Fruit fly (Drosophila melanogaster) whole organism, embryonic: Measurements from ENCODE around the gene Tcs4.

Source experiments
- Bgb ChIP-seq: fragments of 200-800 bp; sonication (Bioruptor generic); IDR thresholded peaks from 2 replicates; pipeline ENCODE4 v1.3.6; 2022; ENCODE audit warnings: missing biosample characterization, missing genetic modification characterization; ENCODE audit not compliant: partially characterized antibody
- BtbVII ChIP-seq: fragments of 200-800 bp; sonication (Bioruptor generic); optimal IDR thresholded peaks from 3 replicates; lab custom pipeline; 2017; ENCODE audit warnings: missing biosample characterization, mild to moderate bottlenecking, missing genetic modification characterization
- CG11560 ChIP-seq: fragments of 200-800 bp; sonication (Bioruptor generic); IDR thresholded peaks from 3 replicates; pipeline ENCODE4 v1.3.6; 2022; ENCODE audit warnings: missing biosample characterization, missing genetic modification characterization
- CG12744 ChIP-seq: fragments of 200-800 bp; sonication (Bioruptor generic); optimal IDR thresholded peaks from 2 replicates; lab custom pipeline; 2016; ENCODE audit warnings: missing biosample characterization, missing genetic modification characterization
- CG13287 ChIP-seq: fragments of 200-800 bp; sonication (Bioruptor generic); IDR thresholded peaks from 2 replicates; pipeline ENCODE4 v1.3.6; 2022; ENCODE audit warnings: missing biosample characterization, missing genetic modification characterization; ENCODE audit not compliant: partially characterized antibody
- CG13775 ChIP-seq: fragments of 200-800 bp; sonication (Bioruptor generic); optimal IDR thresholded peaks from 3 replicates; lab custom pipeline; 2017; ENCODE audit warnings: missing biosample characterization, mild to moderate bottlenecking, missing genetic modification characterization
- CG14860 ChIP-seq: fragments of 200-800 bp; sonication (Bioruptor generic); IDR thresholded peaks from 3 replicates; pipeline ENCODE4 v1.3.6; 2022; ENCODE audit warnings: missing biosample characterization, missing genetic modification characterization; ENCODE audit not compliant: partially characterized antibody
- CG14965 ChIP-seq: fragments of 200-800 bp; sonication (Bioruptor generic); optimal IDR thresholded peaks from 2 replicates; lab custom pipeline; 2016; ENCODE audit warnings: missing biosample characterization, missing genetic modification characterization, borderline replicate concordance
- CG15011 ChIP-seq: fragments of 200-800 bp; sonication (Bioruptor generic); optimal IDR thresholded peaks from 3 replicates; lab custom pipeline; 2018; ENCODE audit warnings: missing biosample characterization, mild to moderate bottlenecking, missing genetic modification characterization
- CG17829 ChIP-seq: fragments of 200-800 bp; optimal IDR thresholded peaks from 2 replicates; lab custom pipeline; 2019; ENCODE audit warnings: missing biosample characterization, mild to moderate bottlenecking, missing genetic modification characterization, moderate library complexity
- CG2129 ChIP-seq: fragments of 200-800 bp; sonication (Bioruptor generic); IDR thresholded peaks from 2 replicates; pipeline ENCODE4 v1.3.6; 2022; ENCODE audit warnings: missing biosample characterization, missing genetic modification characterization; ENCODE audit not compliant: partially characterized antibody
- CG3163 ChIP-seq: fragments of 200-800 bp; sonication (Bioruptor generic); optimal IDR thresholded peaks from 3 replicates; lab custom pipeline; 2016; ENCODE audit warnings: missing biosample characterization, missing genetic modification characterization
- CG7271 ChIP-seq: fragments of 200-800 bp; sonication (Bioruptor generic); optimal IDR thresholded peaks from 2 replicates; lab custom pipeline; 2018; ENCODE audit warnings: missing biosample characterization, mild to moderate bottlenecking, missing genetic modification characterization, moderate library complexity
- CG8281 ChIP-seq: fragments of 200-800 bp; sonication (Bioruptor generic); optimal IDR thresholded peaks from 2 replicates; lab custom pipeline; 2018; ENCODE audit warnings: missing biosample characterization, mild to moderate bottlenecking, missing genetic modification characterization, moderate library complexity
- CG8478 ChIP-seq: fragments of >200 bp; optimal IDR thresholded peaks from 2 replicates; lab custom pipeline; 2018
- CG9609 ChIP-seq: fragments of 200-800 bp; sonication (Bioruptor generic); optimal IDR thresholded peaks from 3 replicates; lab custom pipeline; 2016; ENCODE audit warnings: missing biosample characterization, missing genetic modification characterization
- CG9932 ChIP-seq: fragments of 200-800 bp; sonication (Bioruptor generic); IDR thresholded peaks from 2 replicates; pipeline ENCODE4 v1.3.6; 2022; ENCODE audit warnings: missing biosample characterization, missing genetic modification characterization
- CHES-1-like ChIP-seq: fragments of 200-800 bp; sonication (Bioruptor generic); optimal IDR thresholded peaks from 2 replicates; lab custom pipeline; 2016; ENCODE audit warnings: missing biosample characterization, missing genetic modification characterization
- CTCF ChIP-seq: fragments of 200-800 bp; sonication (Bioruptor generic); optimal IDR thresholded peaks from 2 replicates; lab custom pipeline; 2017; ENCODE audit warnings: missing biosample characterization, mild to moderate bottlenecking, missing genetic modification characterization, moderate library complexity
- Doc3 ChIP-seq: fragments of 200-800 bp; sonication (Bioruptor generic); IDR thresholded peaks from 3 replicates; pipeline ENCODE4 v1.3.6; 2022; ENCODE audit warnings: missing biosample characterization, missing genetic modification characterization; ENCODE audit not compliant: partially characterized antibody
- Dref ChIP-seq: fragments of 200-800 bp; sonication (Bioruptor generic); IDR thresholded peaks from 2 replicates; pipeline ENCODE4 v1.3.6; 2022; ENCODE audit warnings: missing biosample characterization, missing genetic modification characterization
- E2f2 ChIP-seq: fragments of 200-800 bp; sonication (Bioruptor generic); IDR thresholded peaks from 2 replicates; pipeline ENCODE4 v1.3.6; 2022; ENCODE audit warnings: missing biosample characterization, missing genetic modification characterization
- Ets65A ChIP-seq: fragments of 200-800 bp; sonication (Bioruptor generic); peaks from one replicate; lab custom pipeline; 2016; ENCODE audit warnings: missing biosample characterization, missing genetic modification characterization
- HLH4C ChIP-seq: fragments of 200-800 bp; sonication (Bioruptor generic); IDR thresholded peaks from 3 replicates; pipeline ENCODE4 v1.3.6; 2022; ENCODE audit warnings: missing biosample characterization, missing genetic modification characterization; ENCODE audit not compliant: partially characterized antibody
- Hr3 ChIP-seq: fragments of 200-800 bp; sonication (Bioruptor generic); optimal IDR thresholded peaks from 3 replicates; lab custom pipeline; 2016; ENCODE audit warnings: missing biosample characterization, missing genetic modification characterization
- Hr78 ChIP-seq, 2 experiments: fragments of 200-800 bp in 1 of 2; fragments of >200 bp in 1 of 2; sonication (Bioruptor generic) in 1 of 2; optimal IDR thresholded peaks; 2 replicates each; lab custom pipeline; 2017 to 2019; ENCODE audit warnings: missing biosample characterization in 2 of 2, missing genetic modification characterization in 2 of 2, mild to moderate bottlenecking in 1 of 2, moderate library complexity in 1 of 2
- Meics ChIP-seq: fragments of 200-800 bp; sonication (Bioruptor generic); optimal IDR thresholded peaks from 2 replicates; lab custom pipeline; 2017; ENCODE audit warnings: missing biosample characterization, mild to moderate bottlenecking, missing genetic modification characterization
- Neu2 ChIP-seq: fragments of 200-800 bp; sonication (Bioruptor generic); optimal IDR thresholded peaks from 3 replicates; lab custom pipeline; 2016; ENCODE audit warnings: missing biosample characterization, missing genetic modification characterization, borderline replicate concordance
- PHDP ChIP-seq: fragments of 200-800 bp; sonication (Bioruptor generic); optimal IDR thresholded peaks from 3 replicates; lab custom pipeline; 2018; ENCODE audit warnings: missing biosample characterization, mild to moderate bottlenecking, missing genetic modification characterization, moderate library complexity
- Rfx ChIP-seq: fragments of 200-800 bp; sonication (Bioruptor generic); IDR thresholded peaks from 2 replicates; pipeline ENCODE4 v1.3.6; 2022; ENCODE audit warnings: missing biosample characterization, missing genetic modification characterization
- Rx ChIP-seq: fragments of 200-800 bp; sonication (Bioruptor generic); IDR thresholded peaks from 2 replicates; pipeline ENCODE4 v1.3.6; 2022; ENCODE audit warnings: missing biosample characterization, missing genetic modification characterization
- aop ChIP-seq: fragments of 200-800 bp; sonication (Bioruptor generic); IDR thresholded peaks from 2 replicates; pipeline ENCODE4 v1.3.6; 2022; ENCODE audit warnings: missing biosample characterization, missing genetic modification characterization
- ara ChIP-seq: fragments of 200-800 bp; sonication (Bioruptor generic); IDR thresholded peaks from 2 replicates; pipeline ENCODE4 v1.3.6; 2022; ENCODE audit warnings: missing biosample characterization, missing genetic modification characterization
- cad ChIP-seq: fragments of >200 bp; optimal IDR thresholded peaks from 2 replicates; lab custom pipeline; 2017; ENCODE audit warnings: missing biosample characterization, missing genetic modification characterization
- disco-r ChIP-seq: fragments of 200-800 bp; sonication (Bioruptor generic); optimal IDR thresholded peaks from 2 replicates; lab custom pipeline; 2016; ENCODE audit warnings: missing biosample characterization, missing genetic modification characterization
- ems ChIP-seq: fragments of 200-800 bp; sonication (Bioruptor generic); optimal IDR thresholded peaks from 3 replicates; lab custom pipeline; 2016; ENCODE audit warnings: missing biosample characterization, missing genetic modification characterization
- eyg ChIP-seq: fragments of 200-800 bp; sonication (Bioruptor generic); optimal IDR thresholded peaks from 3 replicates; lab custom pipeline; 2016; ENCODE audit warnings: missing biosample characterization, missing genetic modification characterization
- fd64A ChIP-seq: fragments of 200-800 bp; sonication (Bioruptor generic); optimal IDR thresholded peaks from 3 replicates; lab custom pipeline; 2018; ENCODE audit warnings: missing biosample characterization, mild to moderate bottlenecking, missing genetic modification characterization
- gce ChIP-seq: fragments of 200-800 bp; sonication (Bioruptor generic); IDR thresholded peaks from 3 replicates; pipeline ENCODE4 v1.3.6; 2022; ENCODE audit warnings: missing biosample characterization, missing genetic modification characterization
- inv ChIP-seq: fragments of 200-800 bp; sonication (Bioruptor generic); IDR thresholded peaks from 2 replicates; pipeline ENCODE4 v1.3.6; 2022; ENCODE audit warnings: missing biosample characterization, missing genetic modification characterization; ENCODE audit not compliant: partially characterized antibody
- org-1 ChIP-seq: fragments of 200-800 bp; sonication (Bioruptor generic); optimal IDR thresholded peaks from 2 replicates; lab custom pipeline; 2017; ENCODE audit warnings: missing biosample characterization, missing genetic modification characterization
- peb ChIP-seq: fragments of 200-800 bp; sonication (Bioruptor generic); IDR thresholded peaks from 2 replicates; pipeline ENCODE4 v1.3.6; 2022; ENCODE audit warnings: missing biosample characterization, missing genetic modification characterization
- pros ChIP-seq: fragments of 200-800 bp; sonication (Bioruptor generic); optimal IDR thresholded peaks from 3 replicates; lab custom pipeline; 2019; ENCODE audit warnings: missing biosample characterization, mild to moderate bottlenecking, missing genetic modification characterization, moderate library complexity
- scrt ChIP-seq: fragments of 200-800 bp; sonication (Bioruptor generic); optimal IDR thresholded peaks from 2 replicates; lab custom pipeline; 2018; ENCODE audit warnings: missing biosample characterization, mild to moderate bottlenecking, missing genetic modification characterization, moderate library complexity
- sd ChIP-seq: fragments of 200-800 bp; sonication (Bioruptor generic); optimal IDR thresholded peaks from 3 replicates; lab custom pipeline; 2018; ENCODE audit warnings: missing biosample characterization, mild to moderate bottlenecking, missing genetic modification characterization, moderate library complexity
- shn ChIP-seq: fragments of 200-800 bp; sonication (Bioruptor generic); optimal IDR thresholded peaks from 3 replicates; lab custom pipeline; 2016; ENCODE audit warnings: missing biosample characterization, missing genetic modification characterization
- sim ChIP-seq: fragments of 200-800 bp; sonication (Bioruptor generic); IDR thresholded peaks from 2 replicates; pipeline ENCODE4 v1.3.6; 2022; ENCODE audit warnings: missing biosample characterization, missing genetic modification characterization
- sima ChIP-seq: fragments of 200-800 bp; sonication (Bioruptor generic); optimal IDR thresholded peaks from 2 replicates; lab custom pipeline; 2016; ENCODE audit warnings: missing biosample characterization, missing genetic modification characterization

The Tcs4 gene

dm6 chrX:19663859-19664728, 37.5 kb downstream of the Tcs4 start, which contains the start of the genes CG14223 and Ssu72 (continued):
- TF ChIP-seq CG14860 (GFP tag; lab: Robert Waterston, UW), result peak; percentile 49; the same call in 2 of the 3 replicates
- TF ChIP-seq CG2129 (GFP tag; lab: Robert Waterston, UW), result peak; percentile 71
- peak; percentile 81 for TF ChIP-seq Bgb (GFP tag; lab: Robert Waterston, UW)
- no peak for TF ChIP-seq Neu2 (GFP tag; lab: Kevin White, UChicago)
- peak; percentile 84 for TF ChIP-seq CG13287 (GFP tag; lab: Robert Waterston, UW)
- no peak for TF ChIP-seq fd64A (GFP tag; lab: Kevin White, UChicago)
- TF ChIP-seq scrt (GFP tag; lab: Kevin White, UChicago), result no peak
- peak; percentile 80 for TF ChIP-seq Doc3 (GFP tag; lab: Robert Waterston, UW)
- peak; percentile 16; the same call in 1 of the 2 replicates for TF ChIP-seq Rfx
- TF ChIP-seq org-1 (GFP tag; lab: Kevin White, UChicago), result no peak
- TF ChIP-seq HLH4C (GFP tag; lab: Robert Waterston, UW), result peak; percentile 57
- TF ChIP-seq Ets65A (GFP tag; lab: Kevin White, UChicago), result peak; percentile 38
- peak; percentile 72 for TF ChIP-seq inv (GFP tag; lab: Robert Waterston, UW)
- TF ChIP-seq disco-r (GFP tag; lab: Kevin White, UChicago), result no peak
- TF ChIP-seq CHES-1-like, result no peak
- TF ChIP-seq, all 482 proteins: peak for 70

- TF ChIP-seq aop (GFP tag; lab: Robert Waterston, UW) (no peak), ems (GFP tag; lab: Kevin White, UChicago) (no peak), CG3163 (GFP tag; lab: Kevin White, UChicago) (no peak), eyg (GFP tag; lab: Kevin White, UChicago) (no peak), sd (peak; percentile 95), CG7271 (no peak), E2f2 (no peak), CG14965 (GFP tag; lab: Kevin White, UChicago) (no peak), Meics (peak; percentile 75), BtbVII (GFP tag; lab: Kevin White, UChicago) (peak; percentile 5), CG13775 (GFP tag; lab: Kevin White, UChicago) (peak; percentile 67), CG8281 (tag; lab: Kevin White, UChicago) (no peak), Dref (GFP tag; lab: Robert Waterston, UW) (no peak), cad (GFP tag; lab: Kevin White, UChicago) (no peak), gce (GFP tag; lab: Robert Waterston, UW) (no peak), CG8478 (no peak), CTCF (no peak), sim (no peak), Rx (GFP tag; lab: Robert Waterston, UW) (no peak), CG15011 (GFP tag; lab: Kevin White, UChicago) (peak; percentile 57), Hr78 (GFP tag; optimal IDR thresholded peaks at IDR 0.05; lab: Kevin White, UChicago) (no peak), CG17829 (tag; lab: Kevin White, UChicago) (peak; percentile 48), CG11560 (tag; lab: Robert Waterston, UW) (no peak), CG9609 (GFP tag; lab: Kevin White, UChicago) (no peak), shn (GFP tag; lab: Kevin White, UChicago) (no peak), pros (GFP tag; lab: Kevin White, UChicago) (no peak), ara (GFP tag; lab: Robert Waterston, UW) (no peak), CG12744 (GFP tag; lab: Kevin White, UChicago) (no peak), CG9932 (GFP tag; lab: Robert Waterston, UW) (0 out of 2 replicates have a peak, but pooled peaks have one; percentile 4), peb (no peak), sima (GFP tag; lab: Kevin White, UChicago) (no peak), PHDP (peak; percentile 46), Hr3 (GFP tag; lab: Kevin White, UChicago) (peak; percentile 25)
Measured at dm6 chrX:19663196-19663858, 38.2 kb downstream of the Tcs4 start.
